Worm (Caenorhabditis elegans): ENCODE data around the gene pals-27.

pals-27 gene

ce11 chrIII:4381343-4381742 is at the start of gene pals-27:
Gene pals-27, plus strand, starts transcription at chrIII:4381643.
- no peak for TF ChIP-seq unc-62 (GFP tag; optimal IDR thresholded peaks at IDR 0.05)

- TF ChIP-seq unc-62 (GFP tag; optimal IDR thresholded peaks at IDR 0.05): no peak
Observed at ce11 chrIII:4332543-4333042, 48.9 kb upstream of the pals-27 start, which contains the start of gene cdk-12. Gene cdk-12, plus strand, starts transcription at chrIII:4332992.

ce11 chrIII:4335614-4336013 is 45.8 kb upstream of the pals-27 start:
- TF ChIP-seq unc-62 (GFP tag; optimal IDR thresholded peaks at IDR 0.05): no peak

DNA sequence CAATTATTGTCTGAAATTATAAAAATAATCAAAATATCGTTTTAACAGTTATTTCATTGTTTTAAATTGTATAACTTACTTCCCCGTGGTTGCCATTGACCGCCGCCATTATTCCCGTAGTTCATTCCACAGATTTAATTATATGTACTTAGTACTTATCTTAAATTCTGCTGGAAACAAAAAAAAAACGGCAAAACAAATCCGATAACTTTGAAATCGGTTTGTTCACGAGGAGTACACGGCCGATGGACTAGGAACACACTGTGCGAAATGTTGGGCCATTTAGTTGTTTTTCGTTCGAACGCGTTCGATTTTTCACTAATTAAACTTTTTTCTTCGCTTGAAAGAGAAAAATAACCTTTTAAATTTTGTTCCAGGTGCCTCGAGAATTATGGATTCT is 38.4 kb upstream of the pals-27 start, which contains the start of the genes B0285.3 and lcmt-1:
B0285.3 (minus strand) TSS at position 267 of the 400 bp plus-strand sequence.
lcmt-1 (plus strand) TSS at position 377 of the 400 bp plus-strand sequence.
- TF ChIP-seq unc-62 (GFP tag; optimal IDR thresholded peaks at IDR 0.05): no peak

DNA sequence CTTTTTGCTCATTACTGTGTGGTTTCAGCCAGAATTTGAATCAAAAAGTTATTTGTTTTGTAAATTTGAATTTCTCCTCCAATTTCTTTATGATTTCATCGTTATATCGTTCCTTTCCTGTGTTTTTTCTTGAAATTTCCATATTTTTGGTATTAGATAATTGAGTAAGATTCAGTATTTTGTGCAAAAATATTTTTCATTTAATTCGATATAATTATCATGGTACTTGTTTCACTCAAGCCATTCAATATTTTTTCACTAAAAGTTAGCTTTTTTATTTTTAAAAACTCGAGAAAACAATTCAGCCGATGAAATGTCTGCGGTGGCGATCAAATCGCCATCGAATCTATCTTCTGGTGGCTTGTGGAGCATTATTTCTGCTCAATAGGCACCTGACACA is 36.4 kb upstream of the pals-27 start, which contains the start of gene hse-5:
hse-5 (plus strand) TSS at position 301 of the 400 bp plus-strand sequence.
- TF ChIP-seq unc-62 (GFP tag; optimal IDR thresholded peaks at IDR 0.05): no peak

ce11 chrIII:4349799-4350198 is 31.6 kb upstream of the pals-27 start, which contains the start of gene B0285.6:
Gene B0285.6, plus strand, starts transcription at chrIII:4350099.
- no peak for TF ChIP-seq unc-62 (GFP tag; optimal IDR thresholded peaks at IDR 0.05)

ce11 chrIII:4356384-4356783 is 25.1 kb upstream of the pals-27 start, which contains the start of gene mnp-1:
Gene mnp-1, plus strand, starts transcription at chrIII:4356594.
- no peak for TF ChIP-seq unc-62 (GFP tag; optimal IDR thresholded peaks at IDR 0.05)

- TF ChIP-seq unc-62 (GFP tag; optimal IDR thresholded peaks at IDR 0.05): no peak
Observed at ce11 chrIII:4357438-4357837, 24.0 kb upstream of the pals-27 start.

DNA sequence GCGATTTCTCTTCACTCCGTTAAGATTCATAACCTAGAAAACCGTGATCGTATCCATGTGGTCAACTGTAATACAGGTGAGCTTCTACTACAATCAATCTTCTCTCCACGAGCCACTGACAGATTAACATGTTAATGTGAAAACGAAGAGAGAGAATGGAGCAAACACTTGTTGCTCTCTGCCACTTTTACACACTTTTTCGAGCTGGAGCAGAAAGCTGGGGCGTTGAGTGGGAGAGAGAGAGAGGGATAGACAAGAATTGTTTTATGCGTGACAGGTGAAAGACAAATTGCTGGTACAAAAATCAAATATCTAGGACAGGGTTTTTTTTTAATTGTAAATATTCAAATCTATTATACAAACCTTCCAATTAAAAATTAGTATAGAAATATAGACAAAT is 23.1 kb upstream of the pals-27 start:
- no peak for TF ChIP-seq unc-62 (GFP tag; optimal IDR thresholded peaks at IDR 0.05)

DNA sequence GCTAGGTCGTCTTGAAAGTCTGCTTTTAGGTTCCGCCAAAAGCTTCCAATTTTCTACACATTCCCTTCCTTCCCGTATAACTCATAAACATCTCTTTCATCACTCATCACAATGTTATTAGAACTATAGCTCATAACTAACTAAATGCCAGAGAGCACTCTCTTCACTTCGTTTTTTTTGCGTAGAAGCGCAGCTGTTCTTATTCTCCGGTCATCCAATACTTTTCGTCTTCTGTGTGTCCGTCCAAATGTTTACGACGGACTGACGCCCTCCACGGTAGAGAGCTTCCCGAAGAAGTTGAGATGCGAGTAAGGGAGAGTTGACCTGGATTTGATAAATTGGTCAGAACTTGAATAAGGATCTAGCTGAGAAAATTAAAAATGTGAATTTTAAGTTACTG is 22.2 kb upstream of the pals-27 start:
- TF ChIP-seq unc-62 (GFP tag; optimal IDR thresholded peaks at IDR 0.05): no peak

ce11 chrIII:4359900-4360299 is 21.5 kb upstream of the pals-27 start:
- no peak for TF ChIP-seq unc-62 (GFP tag; optimal IDR thresholded peaks at IDR 0.05)

DNA sequence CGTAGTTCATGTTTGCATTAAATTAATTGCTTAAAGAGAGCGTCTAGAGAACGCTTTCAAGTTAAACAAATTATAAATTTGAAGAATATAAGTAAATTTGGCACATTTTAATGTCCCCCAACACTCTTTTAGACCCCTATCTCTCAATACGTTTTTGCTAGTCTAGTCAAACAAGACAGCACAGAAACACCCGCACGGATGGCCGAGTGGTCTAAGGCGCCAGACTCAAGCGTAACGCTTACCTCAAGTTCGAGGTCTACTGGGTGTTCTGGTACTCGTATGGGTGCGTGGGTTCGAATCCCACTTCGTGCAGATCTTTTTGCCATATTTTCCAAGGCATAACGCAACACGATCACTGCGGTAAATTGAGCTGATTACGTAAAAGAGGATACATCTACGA is 19.1 kb upstream of the pals-27 start:
- no peak for TF ChIP-seq unc-62 (GFP tag; optimal IDR thresholded peaks at IDR 0.05)

DNA sequence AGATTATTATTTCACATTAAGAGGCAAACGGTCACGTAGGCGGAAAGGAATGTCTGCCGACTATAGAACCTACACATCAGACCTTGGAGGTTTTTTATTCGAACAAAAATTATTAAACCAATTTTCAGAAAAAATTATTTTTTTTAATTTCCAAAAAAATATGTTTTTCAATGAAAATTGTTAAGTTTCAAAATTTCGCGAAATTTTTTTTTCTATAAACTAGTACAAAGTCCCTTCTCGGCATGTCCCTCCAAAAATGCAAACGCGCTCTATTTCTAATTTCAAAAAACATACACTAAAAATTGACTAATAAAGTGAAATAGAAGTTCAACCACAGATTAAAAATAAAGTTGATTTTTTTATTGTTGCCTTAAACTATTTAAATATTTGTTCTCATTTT is 16.5 kb upstream of the pals-27 start, which contains the start of gene ckb-1:
ckb-1 (plus strand) TSS at position 301 of the 400 bp plus-strand sequence.
- no peak for TF ChIP-seq unc-62 (GFP tag; optimal IDR thresholded peaks at IDR 0.05)

ce11 chrIII:4367649-4368048 is 13.8 kb upstream of the pals-27 start, which contains the start of gene ckb-2:
Gene ckb-2, plus strand, starts transcription at chrIII:4367949.
- no peak for TF ChIP-seq unc-62 (GFP tag; optimal IDR thresholded peaks at IDR 0.05)

- no peak for TF ChIP-seq unc-62 (GFP tag; optimal IDR thresholded peaks at IDR 0.05)
Observed at ce11 chrIII:4370585-4370984, 10.9 kb upstream of the pals-27 start, which contains the start of gene ckb-3. Gene ckb-3, plus strand, starts transcription at chrIII:4370885.

DNA sequence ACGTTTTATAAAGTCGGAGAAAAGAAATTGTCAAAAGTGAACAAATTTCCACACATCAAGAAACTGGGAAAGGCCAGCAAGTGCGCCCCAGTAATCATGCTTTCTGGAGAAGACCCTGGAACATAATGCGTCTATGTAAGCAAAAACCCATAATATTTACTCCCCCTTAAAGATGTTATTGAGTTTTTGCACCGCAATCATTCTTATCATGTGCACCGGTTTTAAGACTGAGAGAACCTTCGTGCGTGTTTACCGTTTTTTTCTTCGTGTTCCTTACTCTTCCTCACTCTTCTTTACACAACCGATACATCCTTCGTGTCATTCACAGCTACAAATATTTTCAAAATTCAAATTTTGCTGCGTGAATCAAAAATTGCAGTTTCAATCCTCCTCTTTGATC is 8.5 kb upstream of the pals-27 start:
- TF ChIP-seq unc-62 (GFP tag; optimal IDR thresholded peaks at IDR 0.05): no peak

DNA sequence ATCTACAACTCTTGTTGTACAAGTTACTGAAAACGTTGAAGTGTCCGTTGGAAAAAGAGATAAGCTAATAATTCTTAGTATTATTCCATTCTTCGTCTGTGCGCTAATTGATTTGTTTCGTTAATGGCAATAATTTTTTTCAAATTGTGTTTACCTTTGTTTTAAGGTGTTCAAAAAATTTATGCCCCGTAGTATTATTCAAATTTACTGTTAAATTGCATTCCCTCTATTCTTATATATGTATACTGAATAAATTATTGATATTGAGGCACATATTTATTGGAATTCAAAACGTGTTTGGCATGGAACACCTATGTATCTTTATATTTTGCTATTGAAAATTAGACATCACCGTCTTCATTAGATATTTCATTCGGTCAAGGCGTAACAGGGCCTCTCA is 6.6 kb upstream of the pals-27 start, which contains the start of gene pals-26:
pals-26 (plus strand) TSS at position 301 of the 400 bp plus-strand sequence.
- no peak for TF ChIP-seq unc-62 (GFP tag; optimal IDR thresholded peaks at IDR 0.05)

Data from whole organism, dauer.